Worm (Caenorhabditis elegans) whole organism, midembryonic: ENCODE data around the gene sec-24.1.

Experiments used
- flt-1 ChIP-seq: fragments of 200-800 bp; sonication (Bioruptor generic); IDR thresholded peaks from 2 replicates; pipeline ENCODE4 v1.3.6; 2022; ENCODE audit warnings: missing genetic modification characterization, missing compliant biosample characterization
- med-1 ChIP-seq: sonication (generic microtip); optimal IDR thresholded peaks from 2 replicates; lab custom pipeline; 2017; ENCODE audit warnings: missing genetic modification characterization, mild to moderate bottlenecking, missing compliant biosample characterization, antibody characterized with exemption, missing genetic modification reagents; ENCODE audit not compliant: insufficient read depth
- ref-1 ChIP-seq: fragments of 200-800 bp; sonication (Bioruptor generic); conservative IDR thresholded peaks from 2 replicates; pipeline ENCODE4 v1.3.6; 2022; ENCODE audit warnings: missing genetic modification reagents, missing genetic modification characterization, missing compliant biosample characterization
- tab-1 ChIP-seq: fragments of 200-800 bp; sonication (Bioruptor generic); IDR thresholded peaks from 2 replicates; pipeline ENCODE4 v1.3.6; 2022; ENCODE audit warnings: missing genetic modification characterization, missing compliant biosample characterization

ce11 chrIV:11526189-11526588 is 39.8 kb downstream of the sec-24.1 start:
- no peak for TF ChIP-seq ref-1 (GFP tag; lab: Robert Waterston, UW)
- TF ChIP-seq tab-1, result no peak
- TF ChIP-seq flt-1 (GFP tag; lab: Robert Waterston, UW), result no peak
- TF ChIP-seq med-1 (GFP tag; lab: Kevin White, UChicago), result no peak
